Worm (Caenorhabditis elegans): ENCODE results near the gene H08J19.1.

DNA sequence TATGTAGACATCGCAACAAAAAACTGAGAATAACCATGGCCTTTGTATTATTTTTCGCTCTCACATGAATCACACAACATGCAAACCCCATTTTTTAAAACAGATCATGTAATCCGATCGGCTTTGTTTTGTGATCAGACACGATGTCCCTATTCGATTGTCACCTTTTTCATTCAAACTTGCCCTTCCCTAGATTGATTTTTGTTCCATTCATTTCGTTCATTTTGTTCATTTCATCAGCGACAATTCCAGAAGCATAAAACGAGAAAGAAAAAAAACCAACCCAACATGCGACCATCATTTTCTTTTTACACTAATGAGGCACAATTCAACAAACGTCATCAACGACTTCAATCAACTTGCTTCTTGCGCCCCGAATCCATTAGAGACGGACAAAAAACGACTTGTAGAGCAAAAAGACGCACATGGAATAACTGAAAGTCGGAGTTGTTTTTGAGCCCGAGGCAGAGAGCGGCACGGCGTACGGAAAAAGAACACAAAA lies 8.2 kb downstream of the H08J19.1 start, which contains the start of gene F59D12.3:
- TF ChIP-seq sptf-1 (tag; optimal IDR thresholded peaks at IDR 0.05) (no peak), snpc-4 (tag; optimal IDR thresholded peaks at IDR 0.05) (no peak), elt-3 (tag; optimal IDR thresholded peaks at IDR 0.05) (no peak), ama-1 (optimal IDR thresholded peaks at IDR 0.05) (no peak), nhr-20 (tag; optimal IDR thresholded peaks at IDR 0.05) (no peak), jun-1 (tag; optimal IDR thresholded peaks at IDR 0.05) (no peak), lin-15B (tag; optimal IDR thresholded peaks at IDR 0.05) (no peak)
